Fruit fly (Drosophila melanogaster): ENCODE data around the gene X11Lbeta.
"Not testable (repeated sequence)": the region's sequence is repeated elsewhere in the genome, so short reads cannot be mapped to it uniquely, and the experiment has no call there.

X11Lbeta gene

dm6 chrX:10642233-10642751 lies 14.8 kb downstream of the X11Lbeta start:
- TF ChIP-seq Sin3A (optimal IDR thresholded peaks at IDR 0.05): no peak
- no peak for TF ChIP-seq Myc (optimal IDR thresholded peaks at IDR 0.05)
- no peak for TF ChIP-seq h (optimal IDR thresholded peaks at IDR 0.05)
- no peak for TF ChIP-seq psq (optimal IDR thresholded peaks at IDR 0.05)

- TF ChIP-seq Sin3A (optimal IDR thresholded peaks at IDR 0.05) (no peak), Myc (optimal IDR thresholded peaks at IDR 0.05) (no peak), ttk (optimal IDR thresholded peaks at IDR 0.05) (no peak), insv (optimal IDR thresholded peaks at IDR 0.05) (no peak), h (optimal IDR thresholded peaks at IDR 0.05) (no peak), psq (optimal IDR thresholded peaks at IDR 0.05) (no peak)
Measured at dm6 chrX:10656216-10656615, 28.7 kb downstream of the X11Lbeta start.

- no peak for TF ChIP-seq Sin3A (optimal IDR thresholded peaks at IDR 0.05)
- TF ChIP-seq ttk (optimal IDR thresholded peaks at IDR 0.05): no peak
Measured at dm6 chrX:10657380-10657779, 29.8 kb downstream of the X11Lbeta start, which contains the start of gene CG2111. Gene CG2111 (plus strand): TSS chrX:10657680.

dm6 chrX:10661743-10662142 lies 34.2 kb downstream of the X11Lbeta start, which contains the start of gene Rab9E:
Gene Rab9E (minus strand): TSS chrX:10661843.
- not testable (repeated sequence) for TF ChIP-seq insv, Sin3A, h (optimal IDR thresholded peaks at IDR 0.05)

- TF ChIP-seq Sin3A (optimal IDR thresholded peaks at IDR 0.05) (no peak), ttk (optimal IDR thresholded peaks at IDR 0.05) (no peak), h (optimal IDR thresholded peaks at IDR 0.05) (no peak), Myc (optimal IDR thresholded peaks at IDR 0.05) (no peak), psq (optimal IDR thresholded peaks at IDR 0.05) (no peak), insv (optimal IDR thresholded peaks at IDR 0.05) (no peak)
Measured at dm6 chrX:10673366-10673765, 45.8 kb downstream of the X11Lbeta start, which contains the start of gene CG12637. Gene CG12637 (minus strand): TSS chrX:10673466.

dm6 chrX:10697731-10698130 lies 70.2 kb downstream of the X11Lbeta start:
- no peak for TF ChIP-seq insv (optimal IDR thresholded peaks at IDR 0.05)
- TF ChIP-seq psq (optimal IDR thresholded peaks at IDR 0.05): no peak
- TF ChIP-seq Sin3A (optimal IDR thresholded peaks at IDR 0.05): no peak
- TF ChIP-seq h (optimal IDR thresholded peaks at IDR 0.05): no peak
- TF ChIP-seq ttk (optimal IDR thresholded peaks at IDR 0.05): no peak

dm6 chrX:10717869-10718268 lies 90.3 kb downstream of the X11Lbeta start:
- TF ChIP-seq ttk (optimal IDR thresholded peaks at IDR 0.05) (no peak), psq (optimal IDR thresholded peaks at IDR 0.05) (no peak), Myc (optimal IDR thresholded peaks at IDR 0.05) (no peak), h (optimal IDR thresholded peaks at IDR 0.05) (no peak), insv (optimal IDR thresholded peaks at IDR 0.05) (no peak), Sin3A (optimal IDR thresholded peaks at IDR 0.05) (no peak)

dm6 chrX:10719280-10719679 lies 91.7 kb downstream of the X11Lbeta start:
- TF ChIP-seq h (optimal IDR thresholded peaks at IDR 0.05): no peak
- no peak for TF ChIP-seq ttk (optimal IDR thresholded peaks at IDR 0.05)
- no peak for TF ChIP-seq Sin3A (optimal IDR thresholded peaks at IDR 0.05)
- TF ChIP-seq insv (optimal IDR thresholded peaks at IDR 0.05): no peak
- no peak for TF ChIP-seq Myc (optimal IDR thresholded peaks at IDR 0.05)
- no peak for TF ChIP-seq psq (optimal IDR thresholded peaks at IDR 0.05)

- TF ChIP-seq insv (optimal IDR thresholded peaks at IDR 0.05): no peak
Measured at dm6 chrX:10721901-10722479, 94.5 kb downstream of the X11Lbeta start.

dm6 chrX:10723488-10724254 lies 96.1 kb downstream of the X11Lbeta start:
- TF ChIP-seq ttk (optimal IDR thresholded peaks at IDR 0.05) (no peak), psq (optimal IDR thresholded peaks at IDR 0.05) (no peak), Sin3A (optimal IDR thresholded peaks at IDR 0.05) (no peak), insv (optimal IDR thresholded peaks at IDR 0.05) (no peak), Myc (optimal IDR thresholded peaks at IDR 0.05) (no peak), h (optimal IDR thresholded peaks at IDR 0.05) (no peak)

dm6 chrX:10726105-10726694 lies 98.7 kb downstream of the X11Lbeta start:
- TF ChIP-seq insv (optimal IDR thresholded peaks at IDR 0.05) (no peak), Myc (optimal IDR thresholded peaks at IDR 0.05) (no peak), h (optimal IDR thresholded peaks at IDR 0.05) (no peak), psq (optimal IDR thresholded peaks at IDR 0.05) (no peak), ttk (optimal IDR thresholded peaks at IDR 0.05) (no peak), Sin3A (optimal IDR thresholded peaks at IDR 0.05) (no peak)

dm6 chrX:10727318-10727717 lies 99.8 kb downstream of the X11Lbeta start:
- no peak for TF ChIP-seq Sin3A (optimal IDR thresholded peaks at IDR 0.05)
- no peak for TF ChIP-seq psq (optimal IDR thresholded peaks at IDR 0.05)
- no peak for TF ChIP-seq insv (optimal IDR thresholded peaks at IDR 0.05)
- TF ChIP-seq Myc (optimal IDR thresholded peaks at IDR 0.05): no peak
- no peak for TF ChIP-seq h (optimal IDR thresholded peaks at IDR 0.05)
- no peak for TF ChIP-seq ttk (optimal IDR thresholded peaks at IDR 0.05)

Data from Kc167 (cell line).